Fruit fly (Drosophila melanogaster) whole organism, wandering third instar larva: ENCODE data around the gene crm.
A peak's percentile ranks its signal among the peaks of the same experiment; 100 is the strongest.

Experiments
- Abd-B ChIP-seq: fragments of >200 bp; optimal IDR thresholded peaks from 2 replicates; lab custom pipeline; 2017; ENCODE audit warnings: missing biosample characterization, missing genetic modification characterization
- CG32264 ChIP-seq: fragments of 200-800 bp; sonication (Bioruptor generic); optimal IDR thresholded peaks from 2 replicates; lab custom pipeline; 2016; ENCODE audit warnings: missing biosample characterization, missing genetic modification characterization
- CG9705 ChIP-seq: fragments of 200-800 bp; sonication (Bioruptor generic); optimal IDR thresholded peaks from 2 replicates; lab custom pipeline; 2018; ENCODE audit warnings: missing biosample characterization, mild to moderate bottlenecking, missing genetic modification characterization
- Hnf4 ChIP-seq: fragments of 200-800 bp; sonication (Bioruptor generic); optimal IDR thresholded peaks from 2 replicates; lab custom pipeline; 2016; ENCODE audit warnings: missing biosample characterization, mild to moderate bottlenecking, missing genetic modification characterization
- Hr78 ChIP-seq: fragments of >200 bp; optimal IDR thresholded peaks from 2 replicates; lab custom pipeline; 2017; ENCODE audit warnings: missing biosample characterization, missing genetic modification characterization
- Jra ChIP-seq: sonication (Bioruptor generic); optimal IDR thresholded peaks from 2 replicates; lab custom pipeline; 2016; ENCODE audit warnings: missing biosample characterization, missing genetic modification characterization
- Myc ChIP-seq: fragments of >200 bp; optimal IDR thresholded peaks from 2 replicates; lab custom pipeline; 2017
- OdsH ChIP-seq: fragments of 200-800 bp; sonication (Bioruptor generic); optimal IDR thresholded peaks from 2 replicates; lab custom pipeline; 2016; ENCODE audit warnings: missing biosample characterization, mild to moderate bottlenecking, missing genetic modification characterization
- Rel ChIP-seq, 2 experiments: fragments of 200-800 bp; sonication (Bioruptor generic) in 1 of 2; optimal IDR thresholded peaks; 2 replicates in 1 of 2; 3 replicates in 1 of 2; lab custom pipeline; 2016 to 2019; ENCODE audit warnings: mild to moderate bottlenecking in 2 of 2, missing biosample characterization in 2 of 2, missing genetic modification characterization in 2 of 2, moderate library complexity in 1 of 2
- Vsx2 ChIP-seq: fragments of 200-300, 225-300 bp; sonication (Bioruptor generic); optimal IDR thresholded peaks from 2 replicates; lab custom pipeline; 2018; ENCODE audit warnings: missing biosample characterization, missing genetic modification characterization; ENCODE audit not compliant: partially characterized antibody
- dl ChIP-seq, 2 experiments: fragments of 175-275, 200-275 bp in 1 of 2; fragments of 200-275 bp in 1 of 2; sonication (Bioruptor generic); optimal IDR thresholded peaks; lab custom pipeline; 2018; ENCODE audit warnings: mild to moderate bottlenecking in 2 of 2, missing biosample characterization in 2 of 2, missing genetic modification characterization in 2 of 2, moderate library complexity in 2 of 2; ENCODE audit not compliant: partially characterized antibody in 2 of 2, insufficient read depth in 1 of 2
- ey ChIP-seq: fragments of 200-800 bp; sonication (Bioruptor generic); optimal IDR thresholded peaks from 2 replicates; lab custom pipeline; 2016; ENCODE audit warnings: missing biosample characterization, missing genetic modification characterization
- jim ChIP-seq: fragments of 175-275, 200-325 bp; sonication (Bioruptor generic); optimal IDR thresholded peaks from 2 replicates; lab custom pipeline; 2016; ENCODE audit warnings: missing biosample characterization, mild to moderate bottlenecking, missing genetic modification characterization
- pan ChIP-seq: fragments of >200 bp; optimal IDR thresholded peaks from 2 replicates; lab custom pipeline; 2017
- psq ChIP-seq: fragments of 200-800 bp; sonication (Bioruptor generic); optimal IDR thresholded peaks from 3 replicates; lab custom pipeline; 2017; ENCODE audit warnings: missing biosample characterization, mild to moderate bottlenecking, missing genetic modification characterization, moderate library complexity
- woc ChIP-seq: sonication (Bioruptor generic); optimal IDR thresholded peaks from 2 replicates; lab custom pipeline; 2016; ENCODE audit warnings: missing biosample characterization, mild to moderate bottlenecking, missing genetic modification characterization

crm gene

DNA sequence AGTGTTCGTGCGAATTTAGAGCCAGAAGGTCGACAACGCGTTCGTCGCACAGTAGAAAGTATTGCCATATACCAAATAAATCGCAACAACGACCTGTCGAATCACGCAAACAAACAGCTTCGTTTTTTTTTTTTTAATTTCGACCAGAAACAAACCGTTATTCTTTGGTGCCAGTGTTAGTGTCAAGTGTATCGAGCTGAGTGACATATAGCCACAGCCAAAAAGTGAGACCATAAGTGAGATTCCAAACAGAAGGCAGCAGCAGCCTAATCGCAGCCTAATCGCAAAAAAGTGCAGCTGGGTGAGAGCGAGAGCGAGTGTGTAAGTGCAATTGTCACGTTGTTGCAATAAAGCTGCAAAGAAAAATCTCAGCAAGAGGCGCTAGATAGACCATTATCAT lies 53.0 kb downstream of the crm start, which contains the start of gene per:
TSS of gene per (plus strand) at position 1 of the 400 bp plus-strand sequence.
- no peak for TF ChIP-seq dl (GFP tag; optimal IDR thresholded peaks at IDR 0.05; lab: Kevin White, UChicago; ENCODE audit: insufficient read depth in 1 of 2, partially characterized antibody in 2 of 2)
- TF ChIP-seq CG32264, result no peak
- no peak for TF ChIP-seq Jra (GFP tag; lab: Kevin White, UChicago)
- TF ChIP-seq Myc (lab: Kevin White, UChicago), result no peak
- TF ChIP-seq Hr78 (GFP tag; lab: Kevin White, UChicago), result no peak
- no peak for TF ChIP-seq Hnf4 (GFP tag; lab: Kevin White, UChicago)
- TF ChIP-seq jim, result no peak
- no peak for TF ChIP-seq pan (lab: Kevin White, UChicago)
- TF ChIP-seq OdsH (GFP tag; lab: Kevin White, UChicago), result no peak
- TF ChIP-seq psq, result no peak
- TF ChIP-seq woc, result no peak
- TF ChIP-seq ey, result no peak
- no peak for TF ChIP-seq Abd-B (GFP tag; lab: Kevin White, UChicago)
- no peak for TF ChIP-seq Vsx2 (GFP tag; lab: Kevin White, UChicago)
- no peak for TF ChIP-seq CG9705 (GFP tag; lab: Kevin White, UChicago)
- TF ChIP-seq, all 38 proteins: peak for 0

DNA sequence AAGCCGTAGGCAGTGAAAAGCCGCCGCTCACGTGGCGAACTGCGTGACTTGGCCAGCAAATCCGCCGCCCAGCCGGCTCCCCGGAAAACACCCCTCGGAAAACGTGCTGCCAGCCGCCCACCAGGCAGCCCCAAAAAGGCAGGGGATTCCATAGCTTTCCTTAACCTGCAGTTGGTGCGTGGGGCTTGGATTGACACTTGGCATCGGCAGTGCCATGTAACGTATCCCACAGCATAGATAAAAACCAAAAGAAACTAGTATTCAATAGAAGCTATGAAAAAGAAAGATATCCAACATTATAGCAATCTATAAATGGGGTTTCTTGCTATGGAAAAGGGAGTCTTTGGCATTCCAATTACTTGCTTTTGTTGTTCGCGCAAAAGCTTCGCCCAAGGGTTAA lies 53.6 kb downstream of the crm start:
- TF ChIP-seq Jra (GFP tag; lab: Kevin White, UChicago), result no peak
- TF ChIP-seq Rel (GFP tag; optimal IDR thresholded peaks at IDR 0.05; lab: Kevin White, UChicago), result no peak
- TF ChIP-seq Rel (tag; optimal IDR thresholded peaks at IDR 0.05; lab: Kevin White, UChicago), result peak; percentile 55

DNA sequence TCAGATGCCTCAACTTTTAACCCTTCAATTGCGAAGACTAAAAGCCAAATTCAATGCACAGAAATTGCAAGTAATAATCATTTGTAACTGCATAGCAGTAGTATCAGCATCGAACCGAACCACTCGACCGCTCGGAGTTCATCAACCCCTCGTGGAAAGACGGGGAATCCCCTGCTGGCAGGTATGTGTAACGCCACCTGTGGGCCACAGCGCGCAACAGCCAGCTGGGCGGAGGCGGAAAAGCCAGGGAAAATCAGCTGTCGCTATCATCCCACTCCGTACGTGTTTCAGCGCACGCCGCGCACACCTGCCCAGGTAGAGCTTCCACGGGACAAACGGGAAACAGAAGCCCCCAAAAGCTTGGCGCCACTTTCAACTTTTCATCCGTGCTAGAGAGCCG lies 54.1 kb downstream of the crm start:
- TF ChIP-seq Rel (GFP tag; optimal IDR thresholded peaks at IDR 0.05; lab: Kevin White, UChicago) (no peak), Rel (tag; optimal IDR thresholded peaks at IDR 0.05; lab: Kevin White, UChicago) (peak; percentile 54), Hr78 (GFP tag; lab: Kevin White, UChicago) (no peak)
